Worm (Caenorhabditis elegans): ENCODE measurements around the gene C28D4.5.

ce11 chrIV:9735750-9736149 lies 10.9 kb downstream of the C28D4.5 start:
- TF ChIP-seq sea-2 (GFP tag; optimal IDR thresholded peaks at IDR 0.05) (no peak), mdl-1 (tag; optimal IDR thresholded peaks at IDR 0.05) (no peak), daf-12 (tag; optimal IDR thresholded peaks at IDR 0.05) (no peak), nhr-25 (tag; optimal IDR thresholded peaks at IDR 0.05) (no peak), elt-3 (tag; optimal IDR thresholded peaks at IDR 0.05) (no peak), unc-62 (GFP tag; optimal IDR thresholded peaks at IDR 0.05) (no peak), ztf-4 (tag; optimal IDR thresholded peaks at IDR 0.05) (no peak), ama-1 (optimal IDR thresholded peaks at IDR 0.05) (no peak), nhr-11 (tag; optimal IDR thresholded peaks at IDR 0.05) (no peak), nhr-77 (tag; optimal IDR thresholded peaks at IDR 0.05) (no peak), zag-1 (tag; optimal IDR thresholded peaks at IDR 0.05) (no peak)

All from whole organism, L3 larva.